Fruit fly (Drosophila melanogaster): ENCODE measurements around the gene CG8945.

CG8945 gene

DNA sequence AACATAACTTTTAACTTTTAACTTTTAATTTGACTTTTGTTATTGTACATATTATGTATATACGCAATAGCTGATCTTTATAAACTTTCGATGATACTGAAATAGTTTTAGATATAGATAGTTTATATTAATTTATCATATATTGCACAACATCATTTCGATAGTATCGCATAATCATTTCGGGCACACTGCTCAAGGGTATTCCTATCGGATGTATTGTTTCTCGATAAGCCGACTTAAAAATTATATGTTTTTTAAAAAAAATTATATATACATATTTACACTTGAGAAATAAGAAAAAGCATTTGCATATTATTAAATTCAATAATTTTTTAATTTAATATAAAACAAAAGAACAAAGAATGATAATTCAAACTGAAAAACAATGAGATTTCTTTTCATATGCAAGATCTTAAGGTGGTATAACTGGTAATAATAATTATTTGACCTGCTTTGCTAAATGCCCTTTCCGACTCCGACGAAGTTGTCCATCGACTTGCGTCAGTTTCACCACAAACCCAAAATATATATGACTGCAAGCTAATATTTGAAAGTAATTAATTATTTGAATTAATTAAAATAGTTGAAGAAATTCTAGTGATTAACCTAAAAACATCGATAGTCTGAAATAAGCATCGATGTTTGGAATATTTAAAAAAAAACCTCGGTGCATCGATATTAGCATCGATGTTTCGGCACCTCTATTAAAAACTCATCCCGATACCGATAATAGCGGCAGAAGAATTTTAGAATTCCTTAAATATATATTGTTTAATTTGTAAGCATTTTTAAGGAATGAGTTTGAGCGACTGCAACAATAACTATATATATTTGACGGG lies 9.1 kb downstream of the CG8945 start, which contains the start of gene CG4949 (continued):
- TF ChIP-seq CG3995 (GFP tag; optimal IDR thresholded peaks at IDR 0.05) = peak; percentile 76
- TF ChIP-seq HLH54F (GFP tag; optimal IDR thresholded peaks at IDR 0.05) = no peak
- TF ChIP-seq CG8944 (GFP tag; optimal IDR thresholded peaks at IDR 0.05) = no peak
- no peak for TF ChIP-seq repo (GFP tag; optimal IDR thresholded peaks at IDR 0.05)
- TF ChIP-seq CG4707 (GFP tag; optimal IDR thresholded peaks at IDR 0.05) = no peak
- no peak for TF ChIP-seq danr (GFP tag; IDR thresholded peaks at IDR 0.05)
- TF ChIP-seq ro (GFP tag; IDR thresholded peaks at IDR 0.05) = no peak
- TF ChIP-seq Dref (GFP tag; IDR thresholded peaks at IDR 0.05) = peak; percentile 91
- TF ChIP-seq dysf (GFP tag; IDR thresholded peaks at IDR 0.05) = no peak
- TF ChIP-seq CG7839 (tag; optimal IDR thresholded peaks at IDR 0.05) = no peak
- no peak for TF ChIP-seq CG16863 (GFP tag; optimal IDR thresholded peaks at IDR 0.05)
- peak; percentile 32; the same call in 1 of the 2 replicates for TF ChIP-seq MBD-R2 (GFP tag; IDR thresholded peaks at IDR 0.05)
- no peak for TF ChIP-seq Fer3 (tag; optimal IDR thresholded peaks at IDR 0.05)
- TF ChIP-seq CG6765 (GFP tag; optimal IDR thresholded peaks at IDR 0.05) = no peak
- peak; percentile 23 for TF ChIP-seq CG30020 (tag; optimal IDR thresholded peaks at IDR 0.05)
- TF ChIP-seq CG11247 (GFP tag; IDR thresholded peaks at IDR 0.05) = no peak
- TF ChIP-seq CG17385 (GFP tag; optimal IDR thresholded peaks at IDR 0.05) = no peak
- TF ChIP-seq psq (GFP tag; optimal IDR thresholded peaks at IDR 0.05) = no peak
- TF ChIP-seq cg (GFP tag; optimal IDR thresholded peaks at IDR 0.05) = no peak
- peak; percentile 82 for TF ChIP-seq Scr (GFP tag; IDR thresholded peaks at IDR 0.05; ENCODE audit: partially characterized antibody)
- TF ChIP-seq Hmr (GFP tag; optimal IDR thresholded peaks at IDR 0.05) = peak; percentile 4
- TF ChIP-seq CG18619 (GFP tag; optimal IDR thresholded peaks at IDR 0.05) = no peak
- TF ChIP-seq seq (GFP tag; IDR thresholded peaks at IDR 0.05) = no peak
- no peak for TF ChIP-seq exex (tag; optimal IDR thresholded peaks at IDR 0.05)
- TF ChIP-seq CG11560 (tag; IDR thresholded peaks at IDR 0.05) = no peak
- no peak for TF ChIP-seq CG1024 (GFP tag; IDR thresholded peaks at IDR 0.05)
- TF ChIP-seq CG2120 (GFP tag; optimal IDR thresholded peaks at IDR 0.05) = no peak
- TF ChIP-seq pb (GFP tag; optimal IDR thresholded peaks at IDR 0.05) = no peak
- no peak for TF ChIP-seq CG14667 (GFP tag; IDR thresholded peaks at IDR 0.05)
- no peak for TF ChIP-seq wor (GFP tag; IDR thresholded peaks at IDR 0.05)
- no peak for TF ChIP-seq pros (GFP tag; optimal IDR thresholded peaks at IDR 0.05)
- no peak for TF ChIP-seq CG8478 (optimal IDR thresholded peaks at IDR 0.05)
- no peak for TF ChIP-seq cad (GFP tag; optimal IDR thresholded peaks at IDR 0.05)
- TF ChIP-seq scrt (GFP tag; optimal IDR thresholded peaks at IDR 0.05) = no peak
- TF ChIP-seq CG15269 (tag; optimal IDR thresholded peaks at IDR 0.05) = no peak
- TF ChIP-seq oc (tag; optimal IDR thresholded peaks at IDR 0.05) = no peak
- no peak for TF ChIP-seq CG1233 (GFP tag; optimal IDR thresholded peaks at IDR 0.05)
- no peak for TF ChIP-seq kni (GFP tag; optimal IDR thresholded peaks at IDR 0.05)
- no peak for TF ChIP-seq HLHmδ (GFP tag; optimal IDR thresholded peaks at IDR 0.05)
- TF ChIP-seq Poxn (GFP tag; IDR thresholded peaks at IDR 0.05) = no peak
- no peak for TF ChIP-seq Nf-YA (GFP tag; IDR thresholded peaks at IDR 0.05)
- TF ChIP-seq Dll (GFP tag; IDR thresholded peaks at IDR 0.05; ENCODE audit: partially characterized antibody) = peak; percentile 82
- no peak for TF ChIP-seq Mad (GFP tag; optimal IDR thresholded peaks at IDR 0.05)
- peak; percentile 84 for TF ChIP-seq vnd (GFP tag; IDR thresholded peaks at IDR 0.05; ENCODE audit: partially characterized antibody)
- no peak for TF ChIP-seq nom (GFP tag; optimal IDR thresholded peaks at IDR 0.05)
- no peak for TF ChIP-seq Oaz (GFP tag; IDR thresholded peaks at IDR 0.05)
- peak; percentile 91 for TF ChIP-seq Opbp (GFP tag; IDR thresholded peaks at IDR 0.05; ENCODE audit: partially characterized antibody)
- no peak for TF ChIP-seq CG16815 (GFP tag; optimal IDR thresholded peaks at IDR 0.05)
- TF ChIP-seq CG12104 (GFP tag; optimal IDR thresholded peaks at IDR 0.05) = peak; percentile 5
- no peak for TF ChIP-seq CG6683 (GFP tag; optimal IDR thresholded peaks at IDR 0.05)
